Fruit fly (Drosophila melanogaster): ENCODE data around the gene CG7183.

- TF ChIP-seq psq (optimal IDR thresholded peaks at IDR 0.05) (no peak), Myc (optimal IDR thresholded peaks at IDR 0.05) (no peak), Sin3A (optimal IDR thresholded peaks at IDR 0.05) (no peak), ttk (optimal IDR thresholded peaks at IDR 0.05) (no peak), h (optimal IDR thresholded peaks at IDR 0.05) (no peak)
These were observed 22.7 kb downstream of the CG7183 start for dm6 chr3R:18197802-18198148.
